Fruit fly (Drosophila melanogaster): ENCODE measurements around the gene CG33322.

DNA sequence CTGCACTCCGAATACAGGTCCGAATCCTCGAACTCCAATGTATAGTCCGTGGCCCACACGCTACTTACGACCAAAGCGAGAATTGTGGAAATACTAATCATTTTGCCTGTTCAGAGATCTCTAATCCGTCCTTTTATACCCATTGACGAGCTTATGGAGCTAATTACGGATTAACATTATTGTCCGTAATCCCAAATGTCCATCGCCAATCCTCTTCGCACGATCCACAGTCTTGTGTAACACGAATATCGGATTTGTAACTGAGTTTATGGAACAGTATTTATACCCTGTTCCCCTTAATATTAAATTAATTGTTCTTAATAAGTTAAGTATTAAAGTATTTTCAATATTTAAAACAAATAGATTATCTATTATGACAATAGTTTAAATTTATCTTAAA is 2.4 kb upstream of the CG33322 start, which contains the start of gene CheB38a:
- TF ChIP-seq Dfd (GFP tag; optimal IDR thresholded peaks at IDR 0.05) (no peak), wek (GFP tag; optimal IDR thresholded peaks at IDR 0.05) (no peak), CG17912 (GFP tag; optimal IDR thresholded peaks at IDR 0.05) (no peak), CG16863 (GFP tag; optimal IDR thresholded peaks at IDR 0.05) (no peak), Dp (GFP tag; optimal IDR thresholded peaks at IDR 0.05) (no peak), CG18476 (GFP tag; optimal IDR thresholded peaks at IDR 0.05) (no peak), gro (GFP tag; optimal IDR thresholded peaks at IDR 0.05) (no peak), B-H1 (GFP tag; IDR thresholded peaks at IDR 0.05) (no peak), peb (GFP tag; IDR thresholded peaks at IDR 0.05) (no peak), crol (GFP tag; IDR thresholded peaks at IDR 0.05) (no peak), NC2β (GFP tag; optimal IDR thresholded peaks at IDR 0.05) (no peak), MESR4 (GFP tag; optimal IDR thresholded peaks at IDR 0.05) (no peak), disco-r (GFP tag; optimal IDR thresholded peaks at IDR 0.05) (no peak), H15 (GFP tag; IDR thresholded peaks at IDR 0.05) (no peak)

All from whole organism, embryonic.